Worm (Caenorhabditis elegans) whole organism, L3 larva: ENCODE results near the gene acs-20.

ENCODE experiments used
- nhr-77 ChIP-seq: fragments of 150-350 bp; optimal IDR thresholded peaks from 2 replicates; lab custom pipeline; 2014; ENCODE audit warnings: missing biosample characterization, missing genetic modification characterization
- snpc-4 ChIP-seq: fragments of 150-350 bp; optimal IDR thresholded peaks from 2 replicates; lab custom pipeline; 2014; ENCODE audit warnings: missing biosample characterization, missing genetic modification characterization

DNA sequence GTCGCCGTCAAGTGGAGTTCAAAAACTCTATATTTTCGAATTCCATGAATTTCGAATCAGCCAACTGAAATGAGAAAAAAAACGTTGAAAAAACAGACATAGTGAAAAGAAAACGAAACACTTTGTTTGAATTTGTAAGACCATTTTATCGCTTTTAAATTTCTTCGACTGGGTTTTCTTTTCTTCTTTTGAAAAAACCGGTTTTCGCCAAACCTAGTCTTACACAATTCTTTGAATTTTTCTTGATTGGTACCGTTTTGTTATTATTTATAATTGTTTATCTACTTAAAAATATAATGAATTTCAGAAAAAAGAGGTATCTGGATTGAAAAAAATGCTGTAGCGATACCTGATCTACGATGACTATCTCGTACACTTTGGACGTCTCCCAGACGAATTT lies 48.9 kb downstream of the acs-20 start, which contains the start of gene best-22:
- no peak for TF ChIP-seq nhr-77 (tag; lab: Kevin White, UChicago)
- TF ChIP-seq snpc-4 (tag; lab: Kevin White, UChicago) = no peak
